Fruit fly (Drosophila melanogaster) Kc167 (cell line): ENCODE data around the gene Bmcp.

ENCODE experiments used
- Myc ChIP-seq: fragments of >200 bp; optimal IDR thresholded peaks from 2 replicates; lab custom pipeline; 2017; ENCODE audit warnings: missing external identifiers
- Sin3A ChIP-seq: fragments of >200 bp; optimal IDR thresholded peaks from 2 replicates; lab custom pipeline; 2018; ENCODE audit warnings: missing external identifiers
- h ChIP-seq: fragments of >200 bp; optimal IDR thresholded peaks from 3 replicates; lab custom pipeline; 2018; ENCODE audit warnings: missing external identifiers
- insv ChIP-seq: fragments of >200 bp; optimal IDR thresholded peaks from 3 replicates; lab custom pipeline; 2018; ENCODE audit warnings: missing external identifiers
- psq ChIP-seq: fragments of >200 bp; optimal IDR thresholded peaks from 2 replicates; lab custom pipeline; 2017; ENCODE audit warnings: missing external identifiers
- ttk ChIP-seq: sonication (Bioruptor generic); optimal IDR thresholded peaks from 2 replicates; lab custom pipeline; 2017; ENCODE audit warnings: missing external identifiers

The Bmcp gene

DNA sequence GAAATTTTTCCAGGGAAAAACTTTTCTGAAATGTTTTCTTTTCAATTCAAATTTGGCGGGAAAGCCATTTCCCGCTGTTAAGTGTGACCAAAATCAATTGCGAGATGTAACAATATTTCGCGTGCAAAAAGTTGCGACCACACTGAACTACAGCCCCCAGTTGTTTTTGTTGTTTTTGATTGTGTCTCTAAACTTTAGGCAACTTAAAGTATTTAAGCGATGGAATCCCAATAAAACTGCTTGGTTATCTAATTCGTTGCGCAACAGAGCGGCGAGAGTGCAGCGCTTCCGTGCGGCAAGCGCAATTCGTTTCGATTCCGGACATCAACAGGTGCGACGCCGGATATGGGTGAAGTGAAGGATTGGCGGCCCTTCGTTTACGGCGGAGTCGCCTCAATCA is at the start of gene Bmcp:
Gene Bmcp, plus strand, starts transcription at position 155 of the 400 bp plus-strand sequence.
- no peak for TF ChIP-seq Sin3A (lab: Kevin White, UChicago)
- no peak for TF ChIP-seq h
- no peak for TF ChIP-seq Myc
- TF ChIP-seq insv = no peak
- TF ChIP-seq ttk = no peak
- no peak for TF ChIP-seq psq (lab: Kevin White, UChicago)

dm6 chr3L:11678313-11678817 is 42.4 kb upstream of the Bmcp start:
- no peak for TF ChIP-seq ttk
- TF ChIP-seq h = no peak
- no peak for TF ChIP-seq Myc
- TF ChIP-seq Sin3A (lab: Kevin White, UChicago) = no peak
- no peak for TF ChIP-seq psq (lab: Kevin White, UChicago)
- TF ChIP-seq insv = no peak

DNA sequence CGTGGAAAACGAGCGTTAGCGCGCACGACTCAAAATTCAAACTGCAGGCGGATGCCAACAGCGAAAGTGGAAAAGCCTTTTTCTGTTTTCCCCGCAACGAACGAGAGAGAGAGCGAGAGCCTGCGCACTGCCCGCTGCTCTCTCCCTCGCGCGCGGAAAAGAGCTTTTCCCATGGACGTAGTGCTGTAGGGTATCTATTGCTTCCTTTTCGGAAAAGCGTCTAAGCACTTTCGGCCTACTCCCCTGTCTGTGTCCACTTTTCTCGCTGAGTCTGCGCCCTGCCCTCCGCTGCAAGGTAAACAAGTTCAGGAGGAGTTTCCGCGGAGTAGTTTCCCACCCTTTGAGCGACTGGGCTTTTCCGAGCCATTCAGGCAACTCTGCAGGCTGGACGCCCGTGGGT is 40.4 kb upstream of the Bmcp start, which contains the start of gene CG32085:
Gene CG32085, minus strand, starts transcription at position 47 of the 400 bp plus-strand sequence.
- TF ChIP-seq h (no peak), insv (no peak), ttk (no peak), Sin3A (lab: Kevin White, UChicago) (no peak), psq (lab: Kevin White, UChicago) (no peak), Myc (no peak)

DNA sequence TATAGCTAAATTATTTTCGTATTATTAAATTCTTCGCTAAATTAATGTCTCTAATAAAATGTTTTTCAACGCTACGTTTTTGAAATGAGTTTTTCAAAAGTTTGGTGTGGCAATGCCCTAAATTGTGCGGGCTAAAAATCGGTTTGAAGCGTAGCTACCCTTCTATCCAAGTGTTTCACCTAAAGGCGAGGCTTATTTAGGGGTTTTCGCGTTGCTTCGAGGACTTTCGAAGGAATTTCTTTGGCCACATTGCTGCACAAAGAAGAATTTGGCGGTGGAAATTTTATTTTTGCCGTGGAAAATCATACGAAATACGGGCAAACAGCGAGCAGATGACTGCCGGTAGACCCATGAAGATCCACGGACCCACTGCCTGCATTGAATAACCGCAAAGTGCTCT is 38.9 kb upstream of the Bmcp start, which contains the start of gene TfIIEalpha:
Gene TfIIEalpha, plus strand, starts transcription at position 245 of the 400 bp plus-strand sequence.
- TF ChIP-seq Myc = no peak
- no peak for TF ChIP-seq psq (lab: Kevin White, UChicago)
- no peak for TF ChIP-seq h
- no peak for TF ChIP-seq ttk
- TF ChIP-seq Sin3A (lab: Kevin White, UChicago) = no peak
- TF ChIP-seq insv = no peak

DNA sequence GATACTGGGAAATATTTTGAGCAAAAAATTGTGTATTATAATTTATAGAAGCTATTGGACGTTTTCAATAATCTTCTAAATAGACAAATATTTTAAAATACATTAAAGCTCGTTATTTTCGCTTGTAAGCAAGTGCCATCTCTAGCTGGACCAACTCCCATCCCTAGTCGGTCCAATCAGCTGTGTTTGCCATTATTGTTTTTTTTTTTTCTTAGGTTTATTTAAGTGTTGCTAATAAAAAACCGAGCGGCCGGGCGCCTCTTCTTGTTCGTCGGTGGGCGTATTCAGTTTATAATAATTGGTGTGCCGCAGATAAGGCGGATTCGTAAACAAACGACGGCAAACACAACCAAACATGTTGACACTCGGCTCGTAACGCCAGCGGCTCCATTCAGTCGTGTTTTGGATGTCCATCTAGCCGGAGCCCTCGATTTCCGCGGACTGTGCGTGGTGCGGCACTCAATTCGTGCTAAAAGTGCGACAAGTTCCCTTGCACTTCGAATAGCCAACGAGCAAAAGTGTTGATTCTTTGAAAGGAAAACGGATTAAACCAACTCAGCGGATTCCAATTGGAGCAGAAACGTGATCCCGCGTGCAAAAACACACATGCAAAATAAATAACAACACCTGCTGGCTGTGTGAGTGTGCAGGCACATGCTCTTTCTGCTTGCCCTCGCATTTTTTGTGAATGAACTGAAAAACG is 36.8 kb upstream of the Bmcp start, which contains the start of gene Sugb:
Gene Sugb, plus strand, starts transcription at position 162 of the 703 bp plus-strand sequence.
- TF ChIP-seq psq (lab: Kevin White, UChicago) (no peak), ttk (no peak), insv (no peak), h (no peak), Sin3A (lab: Kevin White, UChicago) (no peak), Myc (no peak)

- TF ChIP-seq Sin3A (lab: Kevin White, UChicago) (no peak), insv (no peak), ttk (no peak), psq (lab: Kevin White, UChicago) (no peak), Myc (no peak), h (no peak)
Measured at dm6 chr3L:11684522-11684851, 36.2 kb upstream of the Bmcp start.

DNA sequence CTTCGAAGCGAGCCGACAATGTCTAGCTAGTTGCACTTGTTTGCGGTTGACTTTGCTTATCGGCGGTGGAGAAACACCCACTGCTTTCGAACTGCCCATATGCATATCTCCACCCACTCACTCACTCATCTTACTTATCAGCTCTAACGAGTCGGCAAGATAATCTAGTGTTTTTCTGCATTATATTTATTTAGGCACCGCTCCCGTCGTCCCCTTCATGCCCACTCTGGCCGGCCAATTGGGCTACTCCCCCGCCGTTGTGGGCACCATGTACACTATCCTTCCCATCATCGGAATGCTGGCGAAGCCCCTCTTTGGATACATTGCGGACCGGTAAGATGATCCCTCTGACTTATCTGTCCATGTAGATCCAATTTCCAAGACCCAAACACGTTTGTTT is 34.9 kb upstream of the Bmcp start:
- no peak for TF ChIP-seq insv
- no peak for TF ChIP-seq psq (lab: Kevin White, UChicago)

- TF ChIP-seq insv (no peak), Myc (no peak), psq (lab: Kevin White, UChicago) (no peak), ttk (no peak), h (no peak), Sin3A (lab: Kevin White, UChicago) (no peak)
Measured at dm6 chr3L:11689832-11690602, 30.7 kb upstream of the Bmcp start.

DNA sequence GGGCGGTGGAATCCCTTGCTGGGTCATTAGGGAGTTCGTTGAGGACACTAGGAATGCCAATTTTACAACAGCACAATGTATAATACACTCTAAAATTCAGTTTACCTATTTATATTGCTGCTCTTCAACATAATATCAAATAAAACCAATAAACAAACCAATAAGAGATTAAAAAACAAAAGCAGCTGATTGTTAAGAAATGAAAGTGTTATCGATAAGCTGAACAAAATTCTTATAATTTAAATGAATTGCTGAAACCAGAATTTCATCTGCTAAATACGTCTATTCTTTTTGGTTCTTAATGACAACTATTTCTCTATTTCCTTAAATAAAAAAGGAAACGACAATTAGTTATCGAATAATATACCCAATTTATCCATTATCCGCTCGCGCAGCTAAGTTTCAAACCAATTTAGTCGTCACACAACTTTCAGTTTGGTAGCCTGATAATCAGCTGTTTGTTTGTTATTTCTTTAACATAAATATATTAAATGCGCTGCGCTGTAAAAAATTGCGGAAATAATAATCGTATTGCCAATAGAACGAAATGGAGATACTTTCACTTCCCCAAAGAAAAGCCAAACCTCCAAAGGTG is 29.4 kb upstream of the Bmcp start, which contains the start of the genes Pldn and CG14135:
Gene Pldn, minus strand, starts transcription at position 197 of the 595 bp plus-strand sequence.
Gene CG14135, plus strand, starts transcription at position 369 of the 595 bp plus-strand sequence.
- TF ChIP-seq Myc = no peak
- no peak for TF ChIP-seq h
- TF ChIP-seq Sin3A (lab: Kevin White, UChicago) = no peak
- TF ChIP-seq psq (lab: Kevin White, UChicago) = no peak
- TF ChIP-seq ttk = no peak
- no peak for TF ChIP-seq insv

- TF ChIP-seq h (no peak), ttk (no peak), Sin3A (lab: Kevin White, UChicago) (no peak), Myc (no peak), insv (no peak), psq (lab: Kevin White, UChicago) (no peak)
Measured at dm6 chr3L:11692853-11693252, 27.9 kb upstream of the Bmcp start.

DNA sequence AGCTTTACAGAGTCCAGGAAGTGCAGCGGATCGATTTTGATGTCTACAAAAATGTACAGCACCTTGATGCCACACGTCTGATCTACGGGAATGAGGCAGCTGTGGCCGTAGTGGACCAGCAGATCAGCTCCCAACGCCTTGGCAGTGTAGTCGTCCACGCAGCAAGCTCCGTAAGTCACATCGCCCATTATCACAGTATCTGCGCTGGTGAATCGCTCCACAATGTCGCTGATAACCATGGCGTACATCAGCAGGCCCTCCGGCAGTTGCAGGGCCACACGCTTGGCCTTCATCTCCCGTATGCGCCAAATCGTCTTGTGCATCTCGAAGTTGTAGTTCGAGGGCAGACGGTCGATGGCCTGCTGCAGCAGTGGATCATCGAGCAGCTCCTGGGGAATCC is 25.7 kb upstream of the Bmcp start:
- no peak for TF ChIP-seq Sin3A (lab: Kevin White, UChicago)
- TF ChIP-seq ttk = no peak
- no peak for TF ChIP-seq Myc
- TF ChIP-seq insv = no peak
- TF ChIP-seq h = no peak
- TF ChIP-seq psq (lab: Kevin White, UChicago) = no peak

- TF ChIP-seq ttk (no peak), Myc (no peak), Sin3A (lab: Kevin White, UChicago) (no peak), h (no peak), psq (lab: Kevin White, UChicago) (no peak), insv (no peak)
Measured at dm6 chr3L:11695827-11696226, 24.9 kb upstream of the Bmcp start.
